Worm (Caenorhabditis elegans) whole organism, L4/young adult: ENCODE data around the gene nas-9.

ENCODE experiments used
- W03F9.2 ChIP-seq: fragments of 150-350 bp; optimal IDR thresholded peaks from 2 replicates; lab custom pipeline; 2014; ENCODE audit warnings: missing biosample characterization, missing genetic modification characterization
- dao-5 ChIP-seq: sonication (generic microtip); optimal IDR thresholded peaks from 2 replicates; lab custom pipeline; 2016; ENCODE audit warnings: missing genotype, missing genetic modification characterization, moderate library complexity, missing compliant biosample characterization
- him-1 ChIP-seq: sonication (generic microtip); optimal IDR thresholded peaks from 2 replicates; lab custom pipeline; 2016; ENCODE audit warnings: missing genotype, missing genetic modification reagents, missing genetic modification characterization, missing compliant biosample characterization

DNA sequence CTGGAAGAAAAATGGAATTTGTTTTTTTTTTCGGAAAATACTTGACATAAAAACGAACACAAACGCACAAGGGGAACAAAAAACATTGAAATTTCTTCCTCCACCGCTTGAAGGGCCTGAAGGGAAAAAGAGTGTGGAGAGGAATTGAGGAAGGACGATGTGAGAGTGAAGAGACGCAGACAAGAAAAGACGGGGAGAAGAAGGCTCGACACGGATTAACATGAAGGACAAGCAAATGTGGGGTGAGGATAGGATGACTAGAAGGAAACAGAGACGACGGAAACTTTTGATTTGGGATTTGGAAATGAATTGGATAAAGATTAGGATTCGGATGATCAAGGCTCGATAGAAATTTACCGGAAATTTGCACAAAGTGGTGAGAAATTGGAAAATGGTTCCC is 20.7 kb upstream of the nas-9 start:
- TF ChIP-seq him-1 (tag; lab: Kevin White, UChicago), result no peak
- TF ChIP-seq dao-5 (tag; lab: Kevin White, UChicago), result no peak
- no peak for TF ChIP-seq W03F9.2 (tag; lab: Kevin White, UChicago)
